Worm (Caenorhabditis elegans) whole organism, L2 larva: ENCODE results near the gene egl-46.

ENCODE experiments used
- C34F6.9 ChIP-seq: fragments of 150-350 bp; optimal IDR thresholded peaks from 2 replicates; lab custom pipeline; 2014; ENCODE audit warnings: missing biosample characterization, missing genetic modification characterization
- F13H6.1 ChIP-seq: sonication (generic microtip); optimal IDR thresholded peaks from 2 replicates; lab custom pipeline; 2016; ENCODE audit warnings: missing genetic modification characterization, missing compliant biosample characterization
- Y55F3AM.14 ChIP-seq: fragments of 200-800 bp; sonication (Bioruptor generic); optimal IDR thresholded peaks from 2 replicates; lab custom pipeline; 2018; ENCODE audit warnings: mild to moderate bottlenecking, missing genetic modification characterization, missing compliant biosample characterization
- alr-1 ChIP-seq: fragments of 150-350 bp; optimal IDR thresholded peaks from 2 replicates; lab custom pipeline; 2014; ENCODE audit warnings: missing biosample characterization, missing genetic modification characterization
- ama-1 ChIP-seq: fragments of 150-350 bp; optimal IDR thresholded peaks from 2 replicates; lab custom pipeline; 2018; ENCODE audit warnings: inconsistent platforms
- blmp-1 ChIP-seq: sonication (generic microtip); optimal IDR thresholded peaks from 2 replicates; lab custom pipeline; 2017; ENCODE audit warnings: missing genetic modification characterization, mild to moderate bottlenecking, missing compliant biosample characterization, antibody characterized with exemption, moderate library complexity; ENCODE audit not compliant: insufficient read depth
- ceh-82 ChIP-seq: fragments of 150-350 bp; optimal IDR thresholded peaks from 2 replicates; lab custom pipeline; 2014; ENCODE audit warnings: missing biosample characterization, missing genetic modification characterization
- crh-2 ChIP-seq: sonication (generic microtip); optimal IDR thresholded peaks from 2 replicates; lab custom pipeline; 2017; ENCODE audit warnings: missing biosample characterization, missing genetic modification characterization
- dmd-4 ChIP-seq: sonication (generic microtip); optimal IDR thresholded peaks from 2 replicates; lab custom pipeline; 2017; ENCODE audit warnings: missing biosample characterization, missing genetic modification characterization
- elt-3 ChIP-seq: sonication (generic microtip); optimal IDR thresholded peaks from 2 replicates; lab custom pipeline; 2017; ENCODE audit warnings: missing biosample characterization, missing genetic modification characterization
- fos-1 ChIP-seq: fragments of 150-350 bp; optimal IDR thresholded peaks from 2 replicates; lab custom pipeline; 2014; ENCODE audit warnings: missing biosample characterization, missing genetic modification characterization
- gmeb-1 ChIP-seq: fragments of 150-350 bp; optimal IDR thresholded peaks from 2 replicates; lab custom pipeline; 2014; ENCODE audit warnings: missing biosample characterization, missing genetic modification characterization
- lin-11 ChIP-seq: fragments of 150-350 bp; sonication (generic microtip); optimal IDR thresholded peaks from 2 replicates; lab custom pipeline; 2014; ENCODE audit warnings: missing biosample characterization, missing genetic modification characterization, inconsistent platforms, mixed read lengths
- lin-13 ChIP-seq: fragments of 150-350 bp; optimal IDR thresholded peaks from 2 replicates; lab custom pipeline; 2014; ENCODE audit warnings: missing biosample characterization, missing genetic modification reagents, missing genetic modification characterization
- lin-39 ChIP-seq: fragments of 150-350 bp; optimal IDR thresholded peaks from 2 replicates; lab custom pipeline; 2014; ENCODE audit warnings: missing biosample characterization, missing genetic modification reagents, missing genetic modification characterization
- lsy-2 ChIP-seq, 2 experiments: fragments of 150-350 bp in 1 of 2; sonication (generic microtip) in 1 of 2; optimal IDR thresholded peaks; 2 replicates each; lab custom pipeline; 2014 to 2017; ENCODE audit warnings: missing biosample characterization in 2 of 2, missing genetic modification characterization in 2 of 2
- mab-5 ChIP-seq: fragments of 150-350 bp; optimal IDR thresholded peaks from 2 replicates; lab custom pipeline; 2014; ENCODE audit warnings: missing biosample characterization, missing genetic modification characterization
- mbf-1 ChIP-seq: sonication (generic microtip); optimal IDR thresholded peaks from 2 replicates; lab custom pipeline; 2017; ENCODE audit warnings: missing biosample characterization, missing genetic modification characterization
- nhr-10 ChIP-seq: sonication (generic microtip); optimal IDR thresholded peaks from 2 replicates; lab custom pipeline; 2017; ENCODE audit warnings: missing biosample characterization, missing genetic modification characterization
- nhr-129 ChIP-seq: fragments of 150-350 bp; optimal IDR thresholded peaks from 2 replicates; lab custom pipeline; 2014; ENCODE audit warnings: missing biosample characterization, missing genetic modification characterization
- nhr-21 ChIP-seq: fragments of 150-350 bp; optimal IDR thresholded peaks from 2 replicates; lab custom pipeline; 2014; ENCODE audit warnings: missing biosample characterization, missing genetic modification characterization
- nhr-23 ChIP-seq: fragments of 150-350 bp; optimal IDR thresholded peaks from 2 replicates; lab custom pipeline; 2014; ENCODE audit warnings: missing biosample characterization, missing genetic modification reagents, missing genetic modification characterization
- nhr-237 ChIP-seq: fragments of 150-350 bp; optimal IDR thresholded peaks from 2 replicates; lab custom pipeline; 2014; ENCODE audit warnings: missing biosample characterization, missing genetic modification characterization
- nhr-25 ChIP-seq: fragments of 150-350 bp; sonication (generic microtip); optimal IDR thresholded peaks from 3 replicates; lab custom pipeline; 2014; ENCODE audit warnings: missing biosample characterization, missing genetic modification characterization
- nhr-77 ChIP-seq: fragments of 150-350 bp; optimal IDR thresholded peaks from 2 replicates; lab custom pipeline; 2014; ENCODE audit warnings: missing biosample characterization, missing genetic modification characterization
- peb-1 ChIP-seq: fragments of 150-350 bp; optimal IDR thresholded peaks from 2 replicates; lab custom pipeline; 2014; ENCODE audit warnings: missing biosample characterization, missing genetic modification characterization
- sem-4 ChIP-seq: fragments of 150-350 bp; optimal IDR thresholded peaks from 2 replicates; lab custom pipeline; 2014; ENCODE audit warnings: missing biosample characterization, missing genetic modification reagents, missing genetic modification characterization
- skn-1 ChIP-seq: sonication (generic microtip); optimal IDR thresholded peaks from 2 replicates; lab custom pipeline; 2017; ENCODE audit warnings: missing biosample characterization, missing genetic modification characterization
- sma-3 ChIP-seq: sonication (generic microtip); optimal IDR thresholded peaks from 2 replicates; lab custom pipeline; 2016; ENCODE audit warnings: missing genetic modification reagents, missing genetic modification characterization, missing compliant biosample characterization
- sma-9 ChIP-seq, 2 experiments: fragments of 150-350 bp in 1 of 2; sonication (generic microtip) in 1 of 2; optimal IDR thresholded peaks; 2 replicates each; lab custom pipeline; 2014 to 2016; ENCODE audit warnings: missing genetic modification characterization in 2 of 2, mild to moderate bottlenecking in 1 of 2, missing biosample characterization in 1 of 2, missing compliant biosample characterization in 1 of 2, missing genetic modification reagents in 1 of 2, moderate library complexity in 1 of 2
- snpc-4 ChIP-seq: fragments of 150-350 bp; optimal IDR thresholded peaks from 2 replicates; lab custom pipeline; 2014; ENCODE audit warnings: missing biosample characterization, missing genetic modification characterization
- unc-55 ChIP-seq: fragments of 150-350 bp; sonication (generic microtip); optimal IDR thresholded peaks from 3 replicates; lab custom pipeline; 2014; ENCODE audit warnings: missing biosample characterization, missing genetic modification reagents, missing genetic modification characterization
- zag-1 ChIP-seq: fragments of 150-350 bp; optimal IDR thresholded peaks from 2 replicates; lab custom pipeline; 2014; ENCODE audit warnings: missing biosample characterization, missing genetic modification characterization
- ztf-1 ChIP-seq: fragments of 200-800 bp; sonication (Bioruptor generic); conservative IDR thresholded peaks from 2 replicates; pipeline ENCODE4 v1.3.6; 2022; ENCODE audit warnings: missing genetic modification characterization, missing compliant biosample characterization
- ztf-11 ChIP-seq: sonication (generic microtip); optimal IDR thresholded peaks from 2 replicates; lab custom pipeline; 2017; ENCODE audit warnings: missing biosample characterization, missing genetic modification characterization
- ztf-4 ChIP-seq: fragments of 150-350 bp; optimal IDR thresholded peaks from 2 replicates; lab custom pipeline; 2014; ENCODE audit warnings: missing biosample characterization, missing genetic modification characterization

Gene egl-46

ce11 chrV:6718232-6718631 is 36.9 kb upstream of the egl-46 start, which contains the start of gene srg-30:
Gene srg-30, minus strand, starts transcription at chrV:6718332.
- TF ChIP-seq dmd-4 (tag; lab: Kevin White, UChicago) (no peak), ztf-11 (tag; lab: Kevin White, UChicago) (no peak), nhr-23 (no peak), elt-3 (tag; lab: Kevin White, UChicago) (no peak), gmeb-1 (tag; lab: Kevin White, UChicago) (no peak), ztf-1 (GFP tag; lab: Robert Waterston, UW) (no peak)

- TF ChIP-seq zag-1 (tag; lab: Kevin White, UChicago) (no peak), unc-55 (GFP tag; lab: Kevin White, UChicago) (peak; percentile 28), C34F6.9 (no peak), ama-1 (lab: Kevin White, UChicago) (peak; percentile 36)
Observed at ce11 chrV:6710462-6710861, 29.1 kb upstream of the egl-46 start, which contains the start of gene sna-1. Gene sna-1, minus strand, starts transcription at chrV:6710679.

- TF ChIP-seq peb-1 (tag; lab: Kevin White, UChicago), result no peak
- peak; percentile 43 for TF ChIP-seq gmeb-1 (tag; lab: Kevin White, UChicago)
- no peak for TF ChIP-seq mbf-1 (tag; lab: Kevin White, UChicago)
- TF ChIP-seq lin-11, result peak; percentile 25
- no peak for TF ChIP-seq lin-13 (GFP tag; lab: Kevin White, UChicago)
- no peak for TF ChIP-seq ceh-82 (tag; lab: Kevin White, UChicago)
- TF ChIP-seq sma-3 (GFP tag; lab: Kevin White, UChicago), result peak; percentile 66
- TF ChIP-seq unc-55 (GFP tag; lab: Kevin White, UChicago), result no peak
- TF ChIP-seq nhr-25 (tag; lab: Kevin White, UChicago), result peak; percentile 45
- no peak for TF ChIP-seq nhr-237 (tag; lab: Kevin White, UChicago)
- no peak for TF ChIP-seq snpc-4 (tag; lab: Kevin White, UChicago)
- TF ChIP-seq lsy-2 (tag; optimal IDR thresholded peaks at IDR 0.05; lab: Kevin White, UChicago), result peak; percentile 21 to 45
- no peak for TF ChIP-seq lin-39 (tag; lab: Kevin White, UChicago)
- TF ChIP-seq F13H6.1 (tag; lab: Kevin White, UChicago), result peak; percentile 40
- TF ChIP-seq nhr-21 (tag; lab: Kevin White, UChicago), result peak; percentile 8
- peak; percentile 29 for TF ChIP-seq C34F6.9
- no peak for TF ChIP-seq sma-9 (GFP tag; optimal IDR thresholded peaks at IDR 0.05; lab: Kevin White, UChicago)
- TF ChIP-seq sma-9 (tag; optimal IDR thresholded peaks at IDR 0.05; lab: Kevin White, UChicago), result no peak
- TF ChIP-seq nhr-129, result peak; percentile 47
Observed at ce11 chrV:6709050-6709683, 27.8 kb upstream of the egl-46 start, which contains the start of gene dlst-1. Gene dlst-1, minus strand, starts transcription at chrV:6709101.

- TF ChIP-seq ztf-4 (tag; lab: Kevin White, UChicago) (no peak), sem-4 (tag; lab: Kevin White, UChicago) (no peak), sma-9 (GFP tag; optimal IDR thresholded peaks at IDR 0.05; lab: Kevin White, UChicago) (peak; percentile 72), sma-9 (tag; optimal IDR thresholded peaks at IDR 0.05; lab: Kevin White, UChicago) (no peak), skn-1 (tag; lab: Kevin White, UChicago) (peak; percentile 65), crh-2 (tag; lab: Kevin White, UChicago) (peak; percentile 67), sma-3 (GFP tag; lab: Kevin White, UChicago) (peak; percentile 52), nhr-77 (tag; lab: Kevin White, UChicago) (no peak), fos-1 (tag; lab: Kevin White, UChicago) (peak; percentile 91), blmp-1 (tag; lab: Kevin White, UChicago) (peak; percentile 53), ceh-82 (tag; lab: Kevin White, UChicago) (no peak), Y55F3AM.14 (GFP tag; lab: Kevin White, UChicago) (no peak), snpc-4 (tag; lab: Kevin White, UChicago) (no peak), alr-1 (tag; lab: Kevin White, UChicago) (no peak), nhr-10 (tag; lab: Kevin White, UChicago) (no peak), ztf-1 (GFP tag; lab: Robert Waterston, UW) (no peak), lin-11 (no peak), mab-5 (tag; lab: Kevin White, UChicago) (no peak), nhr-237 (tag; lab: Kevin White, UChicago) (no peak), elt-3 (tag; lab: Kevin White, UChicago) (no peak), nhr-25 (tag; lab: Kevin White, UChicago) (peak; percentile 7), nhr-23 (no peak)
Observed at ce11 chrV:6706771-6707170, 25.4 kb upstream of the egl-46 start, which contains the start of gene W02F12.4. Gene W02F12.4, minus strand, starts transcription at chrV:6706934.
